Fruit fly (Drosophila melanogaster): ENCODE data around the gene vvl.

vvl gene

dm6 chr3L:6752278-6753096, 37.5 kb upstream of the vvl start, which contains the start of the genes velo and Sbds (continued):
- TF ChIP-seq dac (GFP tag; optimal IDR thresholded peaks at IDR 0.05) (peak; percentile 8), Hr38 (GFP tag; optimal IDR thresholded peaks at IDR 0.05) (no peak), Lpt (GFP tag; optimal IDR thresholded peaks at IDR 0.05) (peak; percentile 13), net (GFP tag; optimal IDR thresholded peaks at IDR 0.05) (no peak), fd85E (GFP tag; optimal IDR thresholded peaks at IDR 0.05) (no peak), dsx (GFP tag; optimal IDR thresholded peaks at IDR 0.05; ENCODE audit: poor library complexity, severe bottlenecking) (peak; percentile 39), Smox (GFP tag; optimal IDR thresholded peaks at IDR 0.05) (peak; percentile 16), cyc (GFP tag; optimal IDR thresholded peaks at IDR 0.05) (peak; percentile 6), Eip78C (GFP tag) (peak; percentile 59), CG6163 (GFP tag; IDR thresholded peaks at IDR 0.05) (peak; percentile 61), CG11902 (GFP tag; optimal IDR thresholded peaks at IDR 0.05) (no peak), CG16779 (tag; optimal IDR thresholded peaks at IDR 0.05) (no peak), Sox102F (GFP tag; optimal IDR thresholded peaks at IDR 0.05) (no peak), CG15336 (GFP tag; IDR thresholded peaks at IDR 0.05) (peak; percentile 36; the same call in 1 of the 2 replicates), CG6276 (GFP tag; optimal IDR thresholded peaks at IDR 0.05) (no peak), vri (GFP tag; optimal IDR thresholded peaks at IDR 0.05) (no peak), CG7368 (GFP tag; optimal IDR thresholded peaks at IDR 0.05) (no peak), fkh (GFP tag; optimal IDR thresholded peaks at IDR 0.05) (no peak), CG1621 (tag; optimal IDR thresholded peaks at IDR 0.05) (no peak), salr (GFP tag; optimal IDR thresholded peaks at IDR 0.05) (peak in 1 of 2 experiments; percentile 38), CG8119 (GFP tag; IDR thresholded peaks at IDR 0.05) (0 out of 3 replicates have a peak, but pooled peaks have one; percentile 46)

- TF ChIP-seq Eip78C (GFP tag) (peak; percentile 7), ss (GFP tag; optimal IDR thresholded peaks at IDR 0.05) (no peak)
These were observed 33.7 kb upstream of the vvl start, which contains the start of gene Ist1 for dm6 chr3L:6756197-6756736. TSS of gene Ist1 (minus strand) at chr3L:6756497.

dm6 chr3L:6763146-6763545, 26.8 kb upstream of the vvl start, which contains the start of gene Rsph3:
TSS of gene Rsph3 (minus strand) at chr3L:6763246.
- no peak for TF ChIP-seq CG6276 (GFP tag; optimal IDR thresholded peaks at IDR 0.05)
- TF ChIP-seq CG7368 (GFP tag; optimal IDR thresholded peaks at IDR 0.05): no peak
- TF ChIP-seq CG4318 (GFP tag; optimal IDR thresholded peaks at IDR 0.05): no peak
- TF ChIP-seq CG8632 (GFP tag; optimal IDR thresholded peaks at IDR 0.05): no peak
- no peak for TF ChIP-seq Ets96B (tag; optimal IDR thresholded peaks at IDR 0.05)
- TF ChIP-seq CG6792 (GFP tag; optimal IDR thresholded peaks at IDR 0.05): no peak
- no peak for TF ChIP-seq CG3919 (GFP tag; optimal IDR thresholded peaks at IDR 0.05)
- TF ChIP-seq Sox15 (GFP tag; optimal IDR thresholded peaks at IDR 0.05): no peak
- TF ChIP-seq Blimp-1 (GFP tag; optimal IDR thresholded peaks at IDR 0.05): no peak
- no peak for TF ChIP-seq Ets21C (GFP tag; optimal IDR thresholded peaks at IDR 0.05)
- no peak for TF ChIP-seq CG6854 (GFP tag; optimal IDR thresholded peaks at IDR 0.05)
- TF ChIP-seq eg (GFP tag; IDR thresholded peaks at IDR 0.05): no peak
- TF ChIP-seq CG6808 (GFP tag; optimal IDR thresholded peaks at IDR 0.05): no peak
- TF ChIP-seq fkh (GFP tag; optimal IDR thresholded peaks at IDR 0.05): no peak
- TF ChIP-seq salr (GFP tag; optimal IDR thresholded peaks at IDR 0.05): no peak
- no peak for TF ChIP-seq fd59A (GFP tag; optimal IDR thresholded peaks at IDR 0.05)
- TF ChIP-seq ss (GFP tag; optimal IDR thresholded peaks at IDR 0.05): no peak

- no peak for TF ChIP-seq CG6808 (GFP tag; optimal IDR thresholded peaks at IDR 0.05)
- no peak for TF ChIP-seq CG10631 (GFP tag; optimal IDR thresholded peaks at IDR 0.05)
- no peak for TF ChIP-seq CG8632 (GFP tag; optimal IDR thresholded peaks at IDR 0.05)
These were observed 26.1 kb upstream of the vvl start for dm6 chr3L:6763836-6764235.
